Worm (Caenorhabditis elegans): Measurements from ENCODE around the gene dhs-19.

DNA sequence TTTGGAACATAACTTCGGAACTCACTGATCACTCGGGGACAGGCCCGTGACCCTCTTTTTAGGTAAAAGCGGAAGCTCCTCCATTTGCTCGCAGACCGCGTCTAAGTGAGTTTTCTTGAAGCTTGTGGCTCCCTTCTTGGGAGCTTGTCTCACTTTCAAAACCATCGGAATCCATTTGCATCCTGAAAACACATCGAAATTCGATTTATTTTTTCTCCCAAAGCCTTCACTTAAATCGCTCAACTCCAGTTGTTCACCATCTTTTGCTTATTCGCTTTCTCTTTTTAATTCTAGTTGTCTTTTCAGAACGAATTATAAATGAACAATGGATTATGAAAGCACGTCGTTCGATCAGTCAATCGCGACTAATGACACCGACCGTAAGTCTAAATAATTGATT is 31.0 kb downstream of the dhs-19 start, which contains the start of gene T11F9.1:
- TF ChIP-seq R02D3.7 (tag; optimal IDR thresholded peaks at IDR 0.05) (no peak), nhr-23 (tag; optimal IDR thresholded peaks at IDR 0.05) (no peak), ztf-11 (tag; optimal IDR thresholded peaks at IDR 0.05) (no peak), nhr-77 (tag; optimal IDR thresholded peaks at IDR 0.05) (no peak), nhr-12 (tag; optimal IDR thresholded peaks at IDR 0.05) (no peak), unc-62 (GFP tag; optimal IDR thresholded peaks at IDR 0.05) (no peak), nhr-25 (tag; optimal IDR thresholded peaks at IDR 0.05) (no peak), ama-1 (optimal IDR thresholded peaks at IDR 0.05) (no peak), mdl-1 (tag; optimal IDR thresholded peaks at IDR 0.05) (no peak), zag-1 (tag; optimal IDR thresholded peaks at IDR 0.05) (no peak), nhr-28 (tag; optimal IDR thresholded peaks at IDR 0.05) (no peak), snpc-4 (tag; optimal IDR thresholded peaks at IDR 0.05) (no peak), aly-2 (tag; optimal IDR thresholded peaks at IDR 0.05) (no peak), fkh-10 (GFP tag; optimal IDR thresholded peaks at IDR 0.05) (no peak)
